Fruit fly (Drosophila melanogaster): ENCODE data around the gene Gyc89Db.

Gyc89Db gene

DNA sequence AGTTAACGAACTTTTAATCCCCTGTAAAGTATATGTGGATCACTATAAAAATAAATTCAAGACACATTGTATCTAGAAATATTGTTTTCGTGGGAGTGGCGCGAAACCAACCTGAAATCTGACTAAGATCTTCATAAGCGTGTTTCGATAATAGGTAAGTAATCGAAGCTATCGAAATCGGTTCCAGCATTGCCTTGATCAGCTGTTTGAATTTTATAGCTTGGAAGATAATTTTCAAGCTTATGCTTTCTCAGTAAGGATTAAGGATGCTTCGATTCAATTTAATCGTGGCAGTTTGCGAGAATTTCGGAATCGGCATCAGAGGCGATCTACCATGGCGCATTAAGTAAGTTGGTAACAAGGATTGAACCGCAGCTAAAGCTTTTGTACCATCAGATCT lies 4.1 kb downstream of the Gyc89Db start, which contains the start of gene Dhfr (continued):
- TF ChIP-seq Scr (GFP tag; IDR thresholded peaks at IDR 0.05; ENCODE audit: partially characterized antibody) (peak; percentile 36; the same call in 1 of the 2 replicates), CG13287 (GFP tag; IDR thresholded peaks at IDR 0.05; ENCODE audit: partially characterized antibody) (peak; percentile 55), Mad (GFP tag; optimal IDR thresholded peaks at IDR 0.05) (no peak), repo (GFP tag; optimal IDR thresholded peaks at IDR 0.05) (no peak), esg (GFP tag; conservative IDR thresholded peaks at IDR 0.05) (no peak), CG10543 (GFP tag; optimal IDR thresholded peaks at IDR 0.05) (no peak), en (GFP tag; optimal IDR thresholded peaks at IDR 0.05) (no peak), CG7745 (tag; optimal IDR thresholded peaks at IDR 0.05) (no peak), crp (GFP tag; optimal IDR thresholded peaks at IDR 0.05) (peak in 1 of 2 experiments; percentile 67), HLH4C (GFP tag; IDR thresholded peaks at IDR 0.05; ENCODE audit: partially characterized antibody) (peak; percentile 60; the same call in 2 of the 3 replicates), CG10959 (GFP tag; IDR thresholded peaks at IDR 0.05) (no peak), bigmax (GFP tag; optimal IDR thresholded peaks at IDR 0.05) (no peak), PHDP (tag; optimal IDR thresholded peaks at IDR 0.05) (no peak), hbn (GFP tag; IDR thresholded peaks at IDR 0.05; ENCODE audit: partially characterized antibody) (peak; percentile 50; the same call in 1 of the 2 replicates), CG17328 (GFP tag; IDR thresholded peaks at IDR 0.05) (no peak), trh (GFP tag; optimal IDR thresholded peaks at IDR 0.05) (no peak), chm (GFP tag; IDR thresholded peaks at IDR 0.05) (no peak), pzg (GFP tag; optimal IDR thresholded peaks at IDR 0.05) (peak; percentile 23), lola (GFP tag; optimal IDR thresholded peaks at IDR 0.05) (no peak), bcd (GFP tag; optimal IDR thresholded peaks at IDR 0.05) (no peak), CG10979 (tag; optimal IDR thresholded peaks at IDR 0.05) (no peak), rib (GFP tag; IDR thresholded peaks at IDR 0.05) (no peak), CG5953 (GFP tag; IDR thresholded peaks at IDR 0.05) (no peak), Sry-δ (GFP tag; optimal IDR thresholded peaks at IDR 0.05) (peak; percentile 18), fd102C (GFP tag; optimal IDR thresholded peaks at IDR 0.05) (no peak), CG14965 (GFP tag; optimal IDR thresholded peaks at IDR 0.05; ENCODE audit: borderline replicate concordance) (no peak), Dll (GFP tag; IDR thresholded peaks at IDR 0.05; ENCODE audit: partially characterized antibody) (peak; percentile 61; the same call in 2 of the 4 replicates), bbx (GFP tag; IDR thresholded peaks at IDR 0.05; ENCODE audit: partially characterized antibody) (peak; percentile 18; the same call in 1 of the 2 replicates), stwl (tag; optimal IDR thresholded peaks at IDR 0.05) (peak; percentile 72), zen2 (GFP tag; IDR thresholded peaks at IDR 0.05; ENCODE audit: partially characterized antibody) (peak; percentile 57; the same call in 1 of the 3 replicates), Dek (tag; optimal IDR thresholded peaks at IDR 0.05) (no peak), Nf-YA (GFP tag; IDR thresholded peaks at IDR 0.05) (no peak), stc (GFP tag; IDR thresholded peaks at IDR 0.05) (no peak), CG13624 (GFP tag; optimal IDR thresholded peaks at IDR 0.05) (no peak), CG10462 (GFP tag; optimal IDR thresholded peaks at IDR 0.05) (no peak), MBD-R2 (GFP tag; IDR thresholded peaks at IDR 0.05) (peak; percentile 70; the same call in 1 of the 2 replicates), CG31388 (GFP tag; optimal IDR thresholded peaks at IDR 0.05) (no peak), CG2129 (GFP tag; IDR thresholded peaks at IDR 0.05; ENCODE audit: partially characterized antibody) (0 out of 2 replicates have a peak, but pooled peaks have one; percentile 13), Bdp1 (GFP tag; optimal IDR thresholded peaks at IDR 0.05) (no peak), trem (tag; optimal IDR thresholded peaks at IDR 0.05) (peak; percentile 21), CG7839 (tag; optimal IDR thresholded peaks at IDR 0.05) (no peak), CG6791 (GFP tag; IDR thresholded peaks at IDR 0.05; ENCODE audit: partially characterized antibody) (peak; percentile 35; the same call in 1 of the 3 replicates)

Data from whole organism, embryonic.